Worm (Caenorhabditis elegans) whole organism, L4 larva: ENCODE results near the gene lron-7.

Experiments
- D1046.2 ChIP-seq: fragments of 200-800 bp; sonication (Bioruptor generic); IDR thresholded peaks from 2 replicates; pipeline ENCODE4 v1.3.6; 2022; ENCODE audit warnings: missing genetic modification characterization, missing compliant biosample characterization
- T20F7.1 ChIP-seq: fragments of 200-800 bp; sonication (Bioruptor generic); optimal IDR thresholded peaks from 2 replicates; lab custom pipeline; 2018; ENCODE audit warnings: mild to moderate bottlenecking, missing genetic modification characterization, missing compliant biosample characterization
- T26A8.4 ChIP-seq: fragments of 200-800 bp; sonication (Bioruptor generic); IDR thresholded peaks from 2 replicates; pipeline ENCODE4 v1.3.6; 2022; ENCODE audit warnings: missing genetic modification characterization, missing compliant biosample characterization
- Y105C5A.15 ChIP-seq: fragments of 200-800 bp; sonication (Bioruptor generic); IDR thresholded peaks from 2 replicates; pipeline ENCODE4 v1.3.6; 2022; ENCODE audit warnings: missing genetic modification characterization, missing compliant biosample characterization
- Y48G9A.11 ChIP-seq: fragments of 200-800 bp; sonication (Bioruptor generic); IDR thresholded peaks from 2 replicates; pipeline ENCODE4 v1.3.6; 2022; ENCODE audit warnings: missing genetic modification reagents, missing genetic modification characterization, missing compliant biosample characterization
- ZK546.5 ChIP-seq, 2 experiments: sonication (generic microtip); optimal IDR thresholded peaks; 2 replicates each; lab custom pipeline; 2017; ENCODE audit warnings: missing biosample characterization in 2 of 2, missing genetic modification characterization in 2 of 2
- aha-1 ChIP-seq: fragments of 150-350 bp; peaks from one replicate; lab custom pipeline; 2014; ENCODE audit warnings: missing biosample characterization, missing genetic modification characterization
- ama-1 ChIP-seq: fragments of 150-350 bp; optimal IDR thresholded peaks from 2 replicates; lab custom pipeline; 2014; ENCODE audit warnings: inconsistent platforms, mixed read lengths
- ceh-20 ChIP-seq: fragments of 200-800 bp; sonication (Bioruptor generic); IDR thresholded peaks from 2 replicates; pipeline ENCODE4 v1.3.6; 2022; ENCODE audit warnings: missing genetic modification reagents, missing genetic modification characterization, missing compliant biosample characterization
- ceh-32 ChIP-seq: sonication (generic microtip); optimal IDR thresholded peaks from 2 replicates; lab custom pipeline; 2016; ENCODE audit warnings: mild to moderate bottlenecking, missing genetic modification characterization, missing compliant biosample characterization; ENCODE audit not compliant: poor library complexity
- ceh-44 ChIP-seq: fragments of 200-800 bp; sonication (Bioruptor generic); IDR thresholded peaks from 2 replicates; pipeline ENCODE4 v1.3.6; 2022; ENCODE audit warnings: missing genetic modification reagents, missing genetic modification characterization, missing compliant biosample characterization
- ceh-62 ChIP-seq: sonication (generic microtip); optimal IDR thresholded peaks from 2 replicates; lab custom pipeline; 2017; ENCODE audit warnings: missing biosample characterization, missing genetic modification characterization
- ces-1 ChIP-seq: fragments of 150-350 bp; sonication (generic microtip); optimal IDR thresholded peaks from 4 replicates; lab custom pipeline; 2014; ENCODE audit warnings: missing biosample characterization, missing genetic modification reagents, missing genetic modification characterization
- daf-12 ChIP-seq: fragments of 150-350 bp; optimal IDR thresholded peaks from 2 replicates; lab custom pipeline; 2014; ENCODE audit warnings: missing biosample characterization, missing genetic modification reagents, missing genetic modification characterization
- daf-19 ChIP-seq: fragments of 200-800 bp; sonication (Bioruptor generic); conservative IDR thresholded peaks from 2 replicates; pipeline ENCODE4 v1.3.6; 2022; ENCODE audit warnings: missing genetic modification characterization, missing compliant biosample characterization
- daf-8 ChIP-seq: fragments of 200-800 bp; sonication (Bioruptor generic); IDR thresholded peaks from 2 replicates; pipeline ENCODE4 v1.3.6; 2022; ENCODE audit warnings: missing genetic modification characterization, missing compliant biosample characterization
- dmd-6 ChIP-seq: fragments of 200-800 bp; sonication (Bioruptor generic); IDR thresholded peaks from 2 replicates; pipeline ENCODE4 v1.3.6; 2022; ENCODE audit warnings: missing genetic modification reagents, missing genetic modification characterization, missing compliant biosample characterization
- dmd-8 ChIP-seq: fragments of 200-800 bp; sonication (Bioruptor generic); IDR thresholded peaks from 2 replicates; pipeline ENCODE4 v1.3.6; 2022; ENCODE audit warnings: missing genetic modification characterization, missing compliant biosample characterization
- duxl-1 ChIP-seq: sonication (generic microtip); optimal IDR thresholded peaks from 2 replicates; lab custom pipeline; 2016; ENCODE audit warnings: mild to moderate bottlenecking, missing genetic modification characterization, moderate library complexity, missing compliant biosample characterization; ENCODE audit not compliant: poor library complexity
- dve-1 ChIP-seq: sonication (generic microtip); optimal IDR thresholded peaks from 2 replicates; lab custom pipeline; 2017; ENCODE audit warnings: antibody characterized with exemption, mild to moderate bottlenecking, missing genetic modification characterization, missing compliant biosample characterization; ENCODE audit not compliant: insufficient read depth
- gei-8 ChIP-seq: fragments of 200-800 bp; sonication (Bioruptor generic); optimal IDR thresholded peaks from 2 replicates; lab custom pipeline; 2018; ENCODE audit warnings: mild to moderate bottlenecking, missing genetic modification characterization, missing compliant biosample characterization
- hif-1 ChIP-seq, 2 experiments: sonication (generic microtip); optimal IDR thresholded peaks; 2 replicates each; lab custom pipeline; 2016 to 2017; ENCODE audit warnings: missing compliant biosample characterization in 2 of 2, missing genetic modification characterization in 2 of 2, missing genetic modification reagents in 2 of 2, missing genotype in 2 of 2, mild to moderate bottlenecking in 1 of 2
- hlh-11 ChIP-seq: fragments of 200-800 bp; sonication (Bioruptor generic); optimal IDR thresholded peaks from 2 replicates; lab custom pipeline; 2018; ENCODE audit warnings: mild to moderate bottlenecking, missing genetic modification characterization, missing compliant biosample characterization
- lim-7 ChIP-seq: fragments of 200-800 bp; sonication (Bioruptor generic); IDR thresholded peaks from 2 replicates; pipeline ENCODE4 v1.3.6; 2022; ENCODE audit warnings: missing genetic modification characterization, missing compliant biosample characterization
- lin-13 ChIP-seq: fragments of 150-350 bp; optimal IDR thresholded peaks from 2 replicates; lab custom pipeline; 2014; ENCODE audit warnings: missing biosample characterization, missing genetic modification reagents, missing genetic modification characterization
- lin-38 ChIP-seq: fragments of 200-800 bp; sonication (Bioruptor generic); IDR thresholded peaks from 2 replicates; pipeline ENCODE4 v1.3.6; 2022; ENCODE audit warnings: missing genetic modification reagents, missing genetic modification characterization, missing compliant biosample characterization
- lir-3 ChIP-seq: sonication (generic microtip); optimal IDR thresholded peaks from 2 replicates; lab custom pipeline; 2016; ENCODE audit warnings: mild to moderate bottlenecking, missing genetic modification characterization, missing compliant biosample characterization
- nhr-10 ChIP-seq: fragments of 150-350 bp; optimal IDR thresholded peaks from 2 replicates; lab custom pipeline; 2014; ENCODE audit warnings: missing biosample characterization, missing genetic modification characterization
- nhr-41 ChIP-seq: fragments of 200-800 bp; sonication (Bioruptor generic); IDR thresholded peaks from 2 replicates; pipeline ENCODE4 v1.3.6; 2022; ENCODE audit warnings: missing genetic modification reagents, missing genetic modification characterization, missing compliant biosample characterization
- nhr-48 ChIP-seq: sonication (generic microtip); optimal IDR thresholded peaks from 2 replicates; lab custom pipeline; 2016; ENCODE audit warnings: mild to moderate bottlenecking, missing genetic modification characterization, missing compliant biosample characterization
- pha-4 ChIP-seq, 2 experiments: fragments of 150-350 bp in 1 of 2; fragments of 200-800 bp in 1 of 2; sonication (Bioruptor generic) in 1 of 2; IDR thresholded peaks in 1 of 2; optimal IDR thresholded peaks in 1 of 2; 2 replicates each; pipeline versions ENCODE4 v1.3.6 to Lab custom; 2014 to 2022; ENCODE audit warnings: missing genetic modification characterization in 2 of 2, missing genetic modification reagents in 2 of 2, missing biosample characterization in 1 of 2, missing compliant biosample characterization in 1 of 2
- php-3 ChIP-seq: fragments of 200-800 bp; sonication (Bioruptor generic); IDR thresholded peaks from 2 replicates; pipeline ENCODE4 v1.3.6; 2022; ENCODE audit warnings: missing genetic modification reagents, missing genetic modification characterization, missing compliant biosample characterization
- pqm-1 ChIP-seq: sonication (generic microtip); optimal IDR thresholded peaks from 2 replicates; lab custom pipeline; 2017; ENCODE audit warnings: missing biosample characterization, missing genetic modification characterization
- rbr-2 ChIP-seq: sonication (generic microtip); optimal IDR thresholded peaks from 2 replicates; lab custom pipeline; 2016; ENCODE audit warnings: missing genotype, missing genetic modification characterization, missing compliant biosample characterization
- set-16 ChIP-seq: fragments of 200-800 bp; sonication (Bioruptor generic); IDR thresholded peaks from 2 replicates; pipeline ENCODE4 v1.3.6; 2022; ENCODE audit warnings: missing genetic modification reagents, missing genetic modification characterization, missing compliant biosample characterization
- skn-1 ChIP-seq: fragments of 150-350 bp; optimal IDR thresholded peaks from 2 replicates; lab custom pipeline; 2014; ENCODE audit warnings: missing biosample characterization, missing genetic modification characterization
- snpc-1.2 ChIP-seq: fragments of 200-800 bp; sonication (Bioruptor generic); IDR thresholded peaks from 2 replicates; pipeline ENCODE4 v1.3.6; 2022; ENCODE audit warnings: missing genetic modification reagents, missing genetic modification characterization, missing compliant biosample characterization
- spr-1 ChIP-seq: sonication (generic microtip); optimal IDR thresholded peaks from 2 replicates; lab custom pipeline; 2016; ENCODE audit warnings: mild to moderate bottlenecking, missing genetic modification characterization, missing compliant biosample characterization
- tra-1 ChIP-seq: fragments of 200-800 bp; sonication (Bioruptor generic); IDR thresholded peaks from 2 replicates; pipeline ENCODE4 v1.3.6; 2022; ENCODE audit warnings: missing genetic modification reagents, missing genetic modification characterization, missing compliant biosample characterization
- unc-62 ChIP-seq, 3 experiments: fragments of 150-350 bp in 1 of 3; sonication (generic microtip); optimal IDR thresholded peaks in 2 of 3; peaks in 1 of 3; 1 replicate in 1 of 3; 2 replicates in 2 of 3; lab custom pipeline; 2014 to 2017; ENCODE audit warnings: missing biosample characterization in 3 of 3, missing genetic modification characterization in 3 of 3, missing genetic modification reagents in 3 of 3, missing genotype in 1 of 3
- vab-7 ChIP-seq: fragments of 200-800 bp; sonication (Bioruptor generic); IDR thresholded peaks from 2 replicates; pipeline ENCODE4 v1.3.6; 2022; ENCODE audit warnings: missing genetic modification reagents, missing genetic modification characterization, missing compliant biosample characterization
- zag-1 ChIP-seq: fragments of 150-350 bp; optimal IDR thresholded peaks from 2 replicates; lab custom pipeline; 2014; ENCODE audit warnings: missing biosample characterization, missing genetic modification characterization
- zfp-2 ChIP-seq: sonication (generic microtip); optimal IDR thresholded peaks from 2 replicates; lab custom pipeline; 2016; ENCODE audit warnings: mild to moderate bottlenecking, missing genetic modification characterization, missing compliant biosample characterization
- zfp-3 ChIP-seq: fragments of 200-800 bp; sonication (Bioruptor generic); conservative IDR thresholded peaks from 2 replicates; pipeline ENCODE4 v1.3.6; 2022; ENCODE audit warnings: missing genetic modification reagents, missing genetic modification characterization, missing compliant biosample characterization
- zip-11 ChIP-seq: fragments of 200-800 bp; sonication (Bioruptor generic); IDR thresholded peaks from 2 replicates; pipeline ENCODE4 v1.3.6; 2022; ENCODE audit warnings: missing genetic modification characterization, missing compliant biosample characterization

The lron-7 gene

ce11 chrX:7296310-7296709 is 4.4 kb downstream of the lron-7 start:
- TF ChIP-seq tra-1 (GFP tag; lab: Robert Waterston, UW) (peak; percentile 84), dve-1 (peak; percentile 25), T20F7.1 (peak; percentile 17), lir-3 (tag; lab: Kevin White, UChicago) (no peak), nhr-48 (tag; lab: Kevin White, UChicago) (peak; percentile 17), ceh-20 (GFP tag; lab: Robert Waterston, UW) (no peak), daf-19 (GFP tag; lab: Robert Waterston, UW) (no peak), D1046.2 (no peak), lin-38 (GFP tag; lab: Robert Waterston, UW) (0 out of 2 replicates have a peak, but pooled peaks have one; percentile 16), dmd-6 (peak; percentile 84), nhr-41 (GFP tag; lab: Robert Waterston, UW) (0 out of 2 replicates have a peak, but pooled peaks have one; percentile 6), daf-8 (GFP tag; lab: Robert Waterston, UW) (no peak), pqm-1 (tag; lab: Kevin White, UChicago) (no peak), hlh-11 (tag; lab: Kevin White, UChicago) (peak; percentile 51), ces-1 (GFP tag; lab: Kevin White, UChicago) (no peak), set-16 (GFP tag; lab: Robert Waterston, UW) (no peak), Y105C5A.15 (GFP tag; lab: Robert Waterston, UW) (no peak), hif-1 (tag; optimal IDR thresholded peaks at IDR 0.05; lab: Kevin White, UChicago) (no peak), ZK546.5 (tag; optimal IDR thresholded peaks at IDR 0.05; lab: Kevin White, UChicago) (no peak)
- TF ChIP-seq, all 104 proteins: peak for 8

ce11 chrX:7298652-7299051 is 6.7 kb downstream of the lron-7 start, which contains the start of gene K03A1.4:
Gene K03A1.4 (minus strand): TSS chrX:7298752.
- TF ChIP-seq dmd-8 (GFP tag; lab: Robert Waterston, UW), result no peak
- TF ChIP-seq unc-62 (GFP tag; optimal IDR thresholded peaks at IDR 0.05 in 1 of 2; lab: Kevin White, UChicago), result peak in 1 of 2 experiments; percentile 53
- no peak for TF ChIP-seq unc-62 (tag; optimal IDR thresholded peaks at IDR 0.05; lab: Kevin White, UChicago)
- TF ChIP-seq ZK546.5 (tag; optimal IDR thresholded peaks at IDR 0.05; lab: Kevin White, UChicago), result no peak
- no peak for TF ChIP-seq nhr-10 (tag; lab: Kevin White, UChicago)
- no peak for TF ChIP-seq dve-1
- no peak for TF ChIP-seq hif-1 (tag; optimal IDR thresholded peaks at IDR 0.05; lab: Kevin White, UChicago)

DNA sequence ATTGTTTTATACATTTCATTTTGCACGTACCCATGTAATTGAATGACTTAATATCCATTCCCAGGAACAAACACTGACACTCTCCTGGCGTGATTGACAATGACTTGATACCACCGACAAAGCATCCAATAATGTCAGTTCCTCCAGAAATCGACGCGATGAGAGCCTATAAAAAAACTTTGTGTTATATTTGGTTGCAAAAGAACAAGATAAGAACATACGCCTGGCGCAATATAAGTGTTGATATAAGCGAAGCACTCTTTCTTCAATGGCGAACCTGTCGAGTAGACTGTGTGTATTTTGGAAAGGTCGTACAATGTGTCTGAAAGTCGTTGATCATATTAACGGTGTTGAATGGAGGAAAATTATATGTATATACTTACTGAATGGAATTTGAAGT is 11.2 kb downstream of the lron-7 start:
- no peak for TF ChIP-seq ceh-32 (tag; lab: Kevin White, UChicago)
- TF ChIP-seq tra-1 (GFP tag; lab: Robert Waterston, UW), result 0 out of 2 replicates have a peak, but pooled peaks have one; percentile 7
- TF ChIP-seq lin-13 (GFP tag; lab: Kevin White, UChicago), result no peak
- peak in 1 of 2 experiments; percentile 3 for TF ChIP-seq unc-62 (GFP tag; optimal IDR thresholded peaks at IDR 0.05 in 1 of 2; lab: Kevin White, UChicago)
- TF ChIP-seq unc-62 (tag; optimal IDR thresholded peaks at IDR 0.05; lab: Kevin White, UChicago), result no peak
- no peak for TF ChIP-seq daf-12 (tag; lab: Kevin White, UChicago)
- TF ChIP-seq snpc-1.2 (GFP tag; lab: Robert Waterston, UW), result no peak
- TF ChIP-seq duxl-1, result no peak
- TF ChIP-seq set-16 (GFP tag; lab: Robert Waterston, UW), result no peak
- no peak for TF ChIP-seq spr-1 (tag; lab: Kevin White, UChicago)
- no peak for TF ChIP-seq ama-1 (lab: Kevin White, UChicago)
- no peak for TF ChIP-seq zfp-2
- TF ChIP-seq ceh-44 (GFP tag; lab: Robert Waterston, UW), result no peak
- no peak for TF ChIP-seq Y48G9A.11 (GFP tag; lab: Robert Waterston, UW)
- TF ChIP-seq zfp-3, result no peak
- no peak for TF ChIP-seq vab-7 (GFP tag; lab: Robert Waterston, UW)
- TF ChIP-seq lim-7 (GFP tag; lab: Robert Waterston, UW), result no peak
- no peak for TF ChIP-seq pha-4 (GFP tag; IDR thresholded peaks at IDR 0.05; lab: Robert Waterston, UW)
- TF ChIP-seq pha-4 (tag; optimal IDR thresholded peaks at IDR 0.05; lab: Kevin White, UChicago), result no peak
- TF ChIP-seq dve-1, result peak; percentile 65
- TF ChIP-seq skn-1 (tag; lab: Kevin White, UChicago), result no peak
- TF ChIP-seq hlh-11 (tag; lab: Kevin White, UChicago), result peak; percentile 34
- TF ChIP-seq daf-8 (GFP tag; lab: Robert Waterston, UW), result no peak
- no peak for TF ChIP-seq zag-1 (tag; lab: Kevin White, UChicago)
- TF ChIP-seq ceh-62 (tag; lab: Kevin White, UChicago), result no peak
- TF ChIP-seq T26A8.4, result no peak
- no peak for TF ChIP-seq gei-8 (GFP tag; lab: Kevin White, UChicago)
- no peak for TF ChIP-seq zip-11 (GFP tag; lab: Robert Waterston, UW)
- peak; percentile 48 for TF ChIP-seq pqm-1 (tag; lab: Kevin White, UChicago)
- TF ChIP-seq php-3, result peak; percentile 47; the same call in 1 of the 2 replicates
- TF ChIP-seq dmd-6, result peak; percentile 54; the same call in 1 of the 2 replicates
- no peak for TF ChIP-seq rbr-2 (tag; lab: Kevin White, UChicago)
- no peak for TF ChIP-seq aha-1 (tag; lab: Kevin White, UChicago)
